Worm (Caenorhabditis elegans): ENCODE data around the gene cpsf-1.

DNA sequence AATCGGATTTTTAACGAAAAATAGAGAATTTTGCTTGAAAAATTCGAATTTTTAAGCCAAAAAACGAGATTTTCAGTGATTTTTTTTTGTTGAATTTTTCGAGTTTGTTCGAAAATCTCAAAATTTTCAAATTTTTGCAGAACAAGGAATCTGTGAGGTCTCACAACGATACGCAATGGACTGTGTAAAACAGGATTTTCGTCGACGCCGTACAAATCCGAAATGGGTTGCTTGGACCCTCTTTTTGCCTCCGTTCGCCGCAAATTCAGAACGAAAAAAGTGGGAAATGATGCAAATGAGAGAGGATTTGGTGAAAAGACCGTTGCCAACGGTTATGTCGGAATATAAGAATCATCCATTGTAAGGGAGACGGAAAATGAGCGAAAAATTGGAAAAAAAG is 30.5 kb downstream of the cpsf-1 start:
- TF ChIP-seq elt-2 (tag; optimal IDR thresholded peaks at IDR 0.05) (no peak), unc-39 (tag; optimal IDR thresholded peaks at IDR 0.05) (no peak), nhr-12 (tag; optimal IDR thresholded peaks at IDR 0.05) (no peak), fkh-10 (GFP tag; optimal IDR thresholded peaks at IDR 0.05) (no peak)

Data from whole organism, L3 larva.